Worm (Caenorhabditis elegans): Measurements from ENCODE around the gene ncx-6.

ncx-6 gene

ce11 chrIII:9744525-9744924 is 30.8 kb upstream of the ncx-6 start:
- TF ChIP-seq mml-1 (tag; optimal IDR thresholded peaks at IDR 0.05) (no peak), nfya-1 (tag; optimal IDR thresholded peaks at IDR 0.05; ENCODE audit: insufficient read depth) (peak; percentile 31)

- TF ChIP-seq nhr-25 (tag; optimal IDR thresholded peaks at IDR 0.05) (no peak), fkh-10 (GFP tag; optimal IDR thresholded peaks at IDR 0.05) (no peak), zag-1 (tag; optimal IDR thresholded peaks at IDR 0.05) (no peak), lin-15B (tag; optimal IDR thresholded peaks at IDR 0.05) (no peak), unc-62 (GFP tag; optimal IDR thresholded peaks at IDR 0.05) (no peak), elt-3 (tag; optimal IDR thresholded peaks at IDR 0.05) (no peak), nhr-12 (tag; optimal IDR thresholded peaks at IDR 0.05) (no peak), lsy-12 (tag; optimal IDR thresholded peaks at IDR 0.05) (no peak), ztf-11 (tag; optimal IDR thresholded peaks at IDR 0.05) (no peak), nfya-1 (tag; optimal IDR thresholded peaks at IDR 0.05; ENCODE audit: insufficient read depth) (no peak), mdl-1 (tag; optimal IDR thresholded peaks at IDR 0.05) (no peak), elt-1 (tag; optimal IDR thresholded peaks at IDR 0.05) (no peak), ZK546.5 (tag; optimal IDR thresholded peaks at IDR 0.05) (no peak)
Measured at ce11 chrIII:9743239-9743638, 29.5 kb upstream of the ncx-6 start, which contains the start of gene T05G5.1. TSS of gene T05G5.1 (minus strand) at chrIII:9743339.

- TF ChIP-seq nfya-1 (tag; optimal IDR thresholded peaks at IDR 0.05; ENCODE audit: insufficient read depth): peak; percentile 4
- no peak for TF ChIP-seq fos-1 (tag; optimal IDR thresholded peaks at IDR 0.05)
- no peak for TF ChIP-seq ceh-16 (tag; optimal IDR thresholded peaks at IDR 0.05)
Measured at ce11 chrIII:9741985-9742384, 28.2 kb upstream of the ncx-6 start.

- no peak for TF ChIP-seq fos-1 (tag; optimal IDR thresholded peaks at IDR 0.05)
- TF ChIP-seq nfya-1 (tag; optimal IDR thresholded peaks at IDR 0.05; ENCODE audit: insufficient read depth): peak; percentile 87
- no peak for TF ChIP-seq elt-3 (tag; optimal IDR thresholded peaks at IDR 0.05)
Measured at ce11 chrIII:9740663-9741062, 26.9 kb upstream of the ncx-6 start.

ce11 chrIII:9738954-9739353 is 25.2 kb upstream of the ncx-6 start, which contains the start of gene hlh-4:
TSS of gene hlh-4 (minus strand) at chrIII:9739054.
- no peak for TF ChIP-seq egl-5 (tag; optimal IDR thresholded peaks at IDR 0.05)
- TF ChIP-seq ceh-16 (tag; optimal IDR thresholded peaks at IDR 0.05): no peak
- TF ChIP-seq elt-2 (tag; optimal IDR thresholded peaks at IDR 0.05): no peak
- no peak for TF ChIP-seq lsy-12 (tag; optimal IDR thresholded peaks at IDR 0.05)
- no peak for TF ChIP-seq jun-1 (tag; optimal IDR thresholded peaks at IDR 0.05)
- TF ChIP-seq nhr-11 (tag; optimal IDR thresholded peaks at IDR 0.05): no peak
- no peak for TF ChIP-seq nhr-28 (tag; optimal IDR thresholded peaks at IDR 0.05)
- TF ChIP-seq nhr-23 (tag; optimal IDR thresholded peaks at IDR 0.05): no peak
- no peak for TF ChIP-seq snpc-4 (tag; optimal IDR thresholded peaks at IDR 0.05)
- no peak for TF ChIP-seq ztf-4 (tag; optimal IDR thresholded peaks at IDR 0.05)
- TF ChIP-seq fos-1 (tag; optimal IDR thresholded peaks at IDR 0.05): no peak

- TF ChIP-seq pha-4 (tag; optimal IDR thresholded peaks at IDR 0.05) (peak; percentile 97), ztf-4 (tag; optimal IDR thresholded peaks at IDR 0.05) (no peak)
Measured at ce11 chrIII:9735857-9736256, 22.1 kb upstream of the ncx-6 start, which contains the start of gene dao-6. TSS of gene dao-6 (minus strand) at chrIII:9736201.

ce11 chrIII:9734030-9734429 is 20.3 kb upstream of the ncx-6 start:
- no peak for TF ChIP-seq skn-1 (tag; optimal IDR thresholded peaks at IDR 0.05)
- no peak for TF ChIP-seq R02D3.7 (tag; optimal IDR thresholded peaks at IDR 0.05)
- no peak for TF ChIP-seq nhr-67 (tag; optimal IDR thresholded peaks at IDR 0.05)
- TF ChIP-seq jun-1 (tag; optimal IDR thresholded peaks at IDR 0.05): no peak
- TF ChIP-seq fkh-2 (tag; optimal IDR thresholded peaks at IDR 0.05): no peak
- no peak for TF ChIP-seq mdl-1 (tag; optimal IDR thresholded peaks at IDR 0.05)
- TF ChIP-seq tbx-2 (tag; optimal IDR thresholded peaks at IDR 0.05): no peak
- TF ChIP-seq nhr-28 (tag; optimal IDR thresholded peaks at IDR 0.05): no peak
- TF ChIP-seq unc-39 (tag; optimal IDR thresholded peaks at IDR 0.05): no peak
- no peak for TF ChIP-seq ceh-9 (tag; optimal IDR thresholded peaks at IDR 0.05)
- TF ChIP-seq elt-3 (tag; optimal IDR thresholded peaks at IDR 0.05): no peak
- no peak for TF ChIP-seq aly-2 (tag; optimal IDR thresholded peaks at IDR 0.05)

Data from whole organism, L3 larva.